Worm (Caenorhabditis elegans) whole organism, midembryonic: Measurements from ENCODE around the gene H28G03.2.

Experiments
- T22C8.4 ChIP-seq: fragments of 200-800 bp; sonication (Bioruptor generic); IDR thresholded peaks from 2 replicates; pipeline ENCODE4 v1.3.6; 2022; ENCODE audit warnings: missing genetic modification characterization, missing compliant biosample characterization
- cog-1 ChIP-seq: sonication (generic microtip); optimal IDR thresholded peaks from 2 replicates; lab custom pipeline; 2016; ENCODE audit warnings: missing genetic modification characterization, missing compliant biosample characterization
- flt-1 ChIP-seq: fragments of 200-800 bp; sonication (Bioruptor generic); IDR thresholded peaks from 2 replicates; pipeline ENCODE4 v1.3.6; 2022; ENCODE audit warnings: missing genetic modification characterization, missing compliant biosample characterization
- klf-2 ChIP-seq: fragments of 200-800 bp; sonication (Bioruptor generic); conservative IDR thresholded peaks from 2 replicates; pipeline ENCODE4 v1.3.6; 2022; ENCODE audit warnings: missing genetic modification reagents, missing genetic modification characterization, missing compliant biosample characterization
- med-1 ChIP-seq: sonication (generic microtip); optimal IDR thresholded peaks from 2 replicates; lab custom pipeline; 2017; ENCODE audit warnings: missing genetic modification characterization, mild to moderate bottlenecking, missing compliant biosample characterization, antibody characterized with exemption, missing genetic modification reagents; ENCODE audit not compliant: insufficient read depth
- ref-1 ChIP-seq: fragments of 200-800 bp; sonication (Bioruptor generic); conservative IDR thresholded peaks from 2 replicates; pipeline ENCODE4 v1.3.6; 2022; ENCODE audit warnings: missing genetic modification reagents, missing genetic modification characterization, missing compliant biosample characterization
- tab-1 ChIP-seq: fragments of 200-800 bp; sonication (Bioruptor generic); IDR thresholded peaks from 2 replicates; pipeline ENCODE4 v1.3.6; 2022; ENCODE audit warnings: missing genetic modification characterization, missing compliant biosample characterization
- ztf-23 ChIP-seq: fragments of 200-800 bp; sonication (Bioruptor generic); IDR thresholded peaks from 2 replicates; pipeline ENCODE4 v1.3.6; 2022; ENCODE audit warnings: missing genetic modification reagents, missing genetic modification characterization, missing compliant biosample characterization
- ztf-29 ChIP-seq: fragments of 200-800 bp; sonication (Bioruptor generic); IDR thresholded peaks from 2 replicates; pipeline ENCODE4 v1.3.6; 2022; ENCODE audit warnings: missing genetic modification reagents, missing genetic modification characterization, missing compliant biosample characterization

Gene H28G03.2

DNA sequence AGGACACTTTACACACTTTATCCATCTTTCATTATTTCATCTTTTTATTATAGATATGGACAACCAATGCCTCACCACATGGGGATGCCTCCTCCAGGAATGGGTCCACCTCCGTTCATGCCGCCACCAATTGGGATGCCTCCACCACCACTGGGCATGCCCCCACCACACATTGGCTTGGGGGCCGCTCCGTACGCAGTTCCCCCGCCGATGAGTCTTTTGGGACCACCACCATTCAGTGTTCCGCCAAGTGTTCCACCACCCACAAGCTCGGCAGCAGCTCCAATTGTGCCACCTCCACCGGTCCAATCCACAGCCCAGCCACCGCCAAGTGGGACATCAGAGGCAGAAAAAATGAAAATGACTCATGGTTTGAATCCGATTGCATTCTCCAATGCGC lies 9.2 kb downstream of the H28G03.2 start:
- TF ChIP-seq flt-1 (GFP tag; lab: Robert Waterston, UW) (no peak), ztf-23 (0 out of 2 replicates have a peak, but pooled peaks have one; percentile 44)

DNA sequence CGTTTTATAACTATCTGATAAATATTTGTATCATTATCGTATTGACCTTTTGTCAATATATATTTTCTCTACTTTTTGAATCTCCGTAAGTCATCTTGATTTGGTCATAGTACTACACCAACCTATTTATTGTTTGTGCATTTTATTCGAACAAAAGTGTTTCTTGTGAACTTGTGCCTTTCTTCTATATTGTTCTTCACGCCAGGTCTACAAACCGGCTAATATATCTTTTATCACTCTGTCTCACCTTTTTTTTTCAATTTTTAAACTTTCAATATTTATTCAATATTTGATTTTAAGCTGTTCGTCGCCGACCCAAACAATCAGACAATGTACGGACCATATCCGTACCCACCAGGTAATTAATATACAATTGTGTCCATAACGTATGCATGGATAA lies 10.5 kb downstream of the H28G03.2 start, which contains the start of gene hrpa-2:
TSS of gene hrpa-2 (plus strand) at position 301 of the 400 bp plus-strand sequence.
- TF ChIP-seq tab-1 (GFP tag; lab: Robert Waterston, UW) (no peak), klf-2 (GFP tag; lab: Robert Waterston, UW) (no peak), T22C8.4 (GFP tag; lab: Robert Waterston, UW) (no peak), cog-1 (tag; lab: Kevin White, UChicago) (no peak), flt-1 (GFP tag; lab: Robert Waterston, UW) (no peak), ztf-23 (no peak), med-1 (GFP tag; lab: Kevin White, UChicago) (no peak), ztf-29 (GFP tag; lab: Robert Waterston, UW) (no peak), ref-1 (GFP tag; lab: Robert Waterston, UW) (no peak)

DNA sequence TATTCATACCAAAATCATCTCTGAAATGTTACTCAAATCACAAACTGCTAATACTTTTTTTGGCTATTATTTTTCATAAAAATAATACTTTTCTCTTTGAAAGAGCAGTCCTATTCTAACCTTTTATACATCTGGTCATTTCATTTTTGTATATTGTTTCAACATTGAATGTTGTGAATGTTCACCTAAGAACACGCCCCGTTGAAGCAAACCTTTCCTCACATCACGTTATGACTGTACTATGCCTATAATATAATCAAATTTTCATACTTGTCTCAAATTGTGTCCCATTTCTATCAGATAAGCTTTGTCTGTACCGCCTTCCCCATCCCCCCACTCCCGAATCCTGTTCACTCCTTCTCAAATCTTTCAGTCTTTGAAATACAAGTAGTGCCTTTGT lies 12.8 kb downstream of the H28G03.2 start:
- no peak for TF ChIP-seq med-1 (GFP tag; lab: Kevin White, UChicago)
- no peak for TF ChIP-seq ztf-23
- no peak for TF ChIP-seq cog-1 (tag; lab: Kevin White, UChicago)

DNA sequence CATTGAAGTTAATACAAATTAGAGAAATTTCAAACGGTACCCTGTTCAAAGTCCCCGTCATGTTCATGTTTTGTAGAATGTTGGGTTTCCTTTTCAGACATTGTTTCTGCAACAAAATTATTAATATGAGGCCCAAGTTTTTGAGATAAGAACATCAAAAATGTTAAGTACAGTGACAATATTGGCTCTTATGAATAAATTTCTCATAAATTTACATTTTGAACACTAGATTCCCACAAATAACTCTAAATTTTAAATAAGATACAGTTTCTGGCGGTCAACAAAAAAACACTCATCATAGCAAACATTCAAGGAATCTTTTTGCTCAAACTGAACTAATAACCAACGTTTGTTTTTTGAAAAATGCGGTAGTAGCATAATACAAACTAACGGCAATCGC lies 20.7 kb downstream of the H28G03.2 start, which contains the start of gene H28G03.3:
TSS of gene H28G03.3 (minus strand) at position 101 of the 400 bp plus-strand sequence.
- TF ChIP-seq tab-1 (GFP tag; lab: Robert Waterston, UW) = no peak
- no peak for TF ChIP-seq ztf-23
- TF ChIP-seq T22C8.4 (GFP tag; lab: Robert Waterston, UW) = no peak
- TF ChIP-seq klf-2 (GFP tag; lab: Robert Waterston, UW) = no peak
- no peak for TF ChIP-seq ztf-29 (GFP tag; lab: Robert Waterston, UW)
- TF ChIP-seq med-1 (GFP tag; lab: Kevin White, UChicago) = no peak
- TF ChIP-seq ref-1 (GFP tag; lab: Robert Waterston, UW) = no peak
- no peak for TF ChIP-seq flt-1 (GFP tag; lab: Robert Waterston, UW)
- no peak for TF ChIP-seq cog-1 (tag; lab: Kevin White, UChicago)

DNA sequence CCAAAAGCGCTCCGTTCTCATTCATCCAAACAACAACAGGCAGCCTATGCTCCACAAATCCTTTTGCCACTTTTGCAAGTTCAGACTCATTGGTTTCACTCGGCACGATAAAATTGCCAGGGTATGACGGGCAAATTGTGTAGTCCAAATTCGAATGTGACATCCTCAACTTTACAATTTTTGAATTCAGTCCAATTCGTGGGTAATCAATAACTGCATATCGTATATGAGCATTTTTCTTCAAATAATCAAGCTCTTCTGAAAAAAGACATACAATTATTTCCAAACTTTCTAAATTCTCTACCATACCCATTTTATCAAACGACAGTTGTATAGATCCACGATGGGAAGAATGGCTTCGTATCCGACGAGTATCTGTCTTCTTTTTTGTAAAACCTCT lies 32.7 kb downstream of the H28G03.2 start:
- TF ChIP-seq ref-1 (GFP tag; lab: Robert Waterston, UW) (no peak), ztf-23 (no peak), med-1 (GFP tag; lab: Kevin White, UChicago) (no peak)

DNA sequence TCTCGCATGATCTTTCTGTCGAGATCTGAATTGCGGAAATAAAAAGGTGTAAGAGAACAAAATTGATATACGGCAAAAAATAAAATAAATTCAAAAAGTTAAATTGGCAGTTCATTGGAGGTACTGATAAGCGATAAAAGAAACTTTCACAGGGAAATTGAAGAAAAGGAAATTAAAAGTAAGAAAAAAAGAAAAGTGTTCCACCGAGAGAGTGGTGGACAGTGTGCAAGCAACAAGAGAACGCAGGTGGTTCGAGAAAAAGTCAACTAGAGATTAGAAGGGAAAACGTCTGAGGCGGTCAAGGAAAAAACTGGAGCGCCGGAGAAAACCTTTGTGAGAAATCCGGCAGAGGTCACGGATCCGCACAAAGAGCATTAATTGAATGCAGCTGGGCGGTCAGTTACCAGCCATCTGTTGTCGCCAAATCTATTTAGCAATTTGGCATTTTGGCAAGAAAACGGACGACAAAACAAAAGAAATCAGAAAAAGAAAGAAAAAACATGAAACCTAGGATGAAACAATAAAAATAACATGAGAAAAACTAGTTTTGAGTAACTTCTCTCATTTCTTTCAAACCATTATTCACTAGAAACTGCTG lies 37.9 kb downstream of the H28G03.2 start, which contains the start of gene mtm-5:
TSS of gene mtm-5 (minus strand) at position 27 of the 598 bp plus-strand sequence.
- TF ChIP-seq ztf-29 (GFP tag; lab: Robert Waterston, UW) = no peak
- no peak for TF ChIP-seq tab-1 (GFP tag; lab: Robert Waterston, UW)
- no peak for TF ChIP-seq T22C8.4 (GFP tag; lab: Robert Waterston, UW)
- TF ChIP-seq ref-1 (GFP tag; lab: Robert Waterston, UW) = no peak
- no peak for TF ChIP-seq flt-1 (GFP tag; lab: Robert Waterston, UW)
- TF ChIP-seq med-1 (GFP tag; lab: Kevin White, UChicago) = no peak
- no peak for TF ChIP-seq cog-1 (tag; lab: Kevin White, UChicago)
- no peak for TF ChIP-seq ztf-23
- no peak for TF ChIP-seq klf-2 (GFP tag; lab: Robert Waterston, UW)

DNA sequence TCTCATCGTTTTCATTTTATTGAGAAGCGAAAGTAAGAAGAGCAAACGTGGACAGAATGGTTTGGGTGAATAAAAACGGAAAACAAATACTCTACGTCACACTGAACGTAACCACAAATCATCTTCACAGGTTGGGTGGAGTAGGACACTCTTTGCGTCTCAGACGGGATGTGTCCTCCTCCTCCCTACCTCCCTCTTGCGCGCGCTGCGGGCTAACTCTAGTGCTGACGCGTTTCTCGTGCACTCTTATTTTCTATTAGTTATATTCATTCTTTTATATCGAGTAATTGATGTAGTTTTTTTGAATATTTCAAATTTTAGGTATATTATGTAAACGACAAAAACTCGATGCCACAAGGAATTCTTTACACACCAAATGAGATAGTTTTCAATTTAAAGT lies 38.5 kb downstream of the H28G03.2 start, which contains the start of gene Y34B4A.7:
TSS of gene Y34B4A.7 (plus strand) at position 297 of the 400 bp plus-strand sequence.
- TF ChIP-seq cog-1 (tag; lab: Kevin White, UChicago) (peak; percentile 10), ztf-29 (GFP tag; lab: Robert Waterston, UW) (no peak)

DNA sequence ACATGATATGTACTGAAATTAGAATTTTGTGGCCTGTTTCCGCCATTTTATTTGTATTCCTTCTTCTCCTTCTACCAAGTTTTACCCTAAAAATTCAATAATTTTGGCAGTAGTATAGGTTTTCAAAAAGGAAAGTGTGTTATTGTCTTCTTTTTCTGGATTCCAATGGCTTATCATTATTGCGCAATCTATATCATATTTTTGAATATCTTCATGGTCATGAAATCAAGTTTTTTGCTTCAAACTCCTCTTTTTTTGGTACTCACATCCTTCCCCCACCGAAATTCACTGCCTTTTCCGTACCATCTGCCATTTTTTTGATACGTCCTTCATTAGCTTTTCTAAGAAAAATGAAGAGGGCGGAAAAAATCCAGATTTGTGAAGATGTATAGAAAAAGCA lies 43.2 kb downstream of the H28G03.2 start:
- no peak for TF ChIP-seq tab-1 (GFP tag; lab: Robert Waterston, UW)
- no peak for TF ChIP-seq med-1 (GFP tag; lab: Kevin White, UChicago)
- TF ChIP-seq cog-1 (tag; lab: Kevin White, UChicago) = no peak
- no peak for TF ChIP-seq T22C8.4 (GFP tag; lab: Robert Waterston, UW)
- TF ChIP-seq flt-1 (GFP tag; lab: Robert Waterston, UW) = no peak
- no peak for TF ChIP-seq ref-1 (GFP tag; lab: Robert Waterston, UW)
- no peak for TF ChIP-seq ztf-29 (GFP tag; lab: Robert Waterston, UW)
- TF ChIP-seq klf-2 (GFP tag; lab: Robert Waterston, UW) = no peak
- TF ChIP-seq ztf-23 = no peak

DNA sequence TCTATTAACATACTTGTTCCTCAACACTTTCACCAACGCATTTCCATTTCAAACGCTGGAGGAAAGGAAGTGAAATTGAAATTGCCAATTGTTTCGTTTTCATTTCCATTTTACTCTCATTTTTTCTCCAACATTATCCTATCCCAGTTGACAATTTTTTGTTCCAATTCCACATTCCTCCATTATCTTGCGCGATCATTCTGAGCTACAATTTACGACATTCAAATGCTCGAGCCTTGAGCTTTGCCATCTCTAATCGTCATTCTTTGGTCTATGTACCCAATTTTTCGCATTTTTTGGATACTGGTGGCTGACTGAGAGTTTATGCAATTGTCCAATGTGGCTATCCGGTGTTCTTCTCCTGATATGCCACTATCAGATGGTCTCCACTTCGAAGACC lies 44.0 kb downstream of the H28G03.2 start, which contains the start of gene Y34B4A.10:
TSS of gene Y34B4A.10 (plus strand) at position 301 of the 400 bp plus-strand sequence.
- TF ChIP-seq ztf-29 (GFP tag; lab: Robert Waterston, UW) = no peak

DNA sequence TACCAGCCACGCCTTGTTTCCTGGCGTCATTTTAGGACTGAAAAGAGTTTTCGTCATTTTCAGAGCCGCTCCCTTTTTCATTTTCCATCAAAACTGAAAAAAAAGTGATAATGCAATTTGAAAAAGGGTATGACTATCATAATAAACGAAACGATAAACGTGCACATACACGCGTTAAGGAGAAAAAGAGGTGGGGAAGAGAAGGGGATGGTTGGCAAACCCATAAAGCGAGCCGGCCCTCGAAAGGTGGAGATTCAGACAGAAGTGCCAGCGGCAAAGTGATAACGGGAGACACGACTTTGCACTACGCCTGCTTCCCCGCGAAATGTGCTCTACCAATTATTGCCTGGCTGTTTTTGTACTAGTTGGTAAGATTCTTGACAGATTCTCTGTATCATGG lies 47.2 kb downstream of the H28G03.2 start, which contains the start of gene nspg-14:
TSS of gene nspg-14 (plus strand) at position 250 of the 400 bp plus-strand sequence.
- TF ChIP-seq flt-1 (GFP tag; lab: Robert Waterston, UW) (no peak), cog-1 (tag; lab: Kevin White, UChicago) (no peak), klf-2 (GFP tag; lab: Robert Waterston, UW) (no peak), ref-1 (GFP tag; lab: Robert Waterston, UW) (no peak), ztf-23 (no peak), T22C8.4 (GFP tag; lab: Robert Waterston, UW) (no peak), tab-1 (GFP tag; lab: Robert Waterston, UW) (no peak), med-1 (GFP tag; lab: Kevin White, UChicago) (no peak)
